Worm (Caenorhabditis elegans): ENCODE measurements around the gene Y17G7B.20.

DNA sequence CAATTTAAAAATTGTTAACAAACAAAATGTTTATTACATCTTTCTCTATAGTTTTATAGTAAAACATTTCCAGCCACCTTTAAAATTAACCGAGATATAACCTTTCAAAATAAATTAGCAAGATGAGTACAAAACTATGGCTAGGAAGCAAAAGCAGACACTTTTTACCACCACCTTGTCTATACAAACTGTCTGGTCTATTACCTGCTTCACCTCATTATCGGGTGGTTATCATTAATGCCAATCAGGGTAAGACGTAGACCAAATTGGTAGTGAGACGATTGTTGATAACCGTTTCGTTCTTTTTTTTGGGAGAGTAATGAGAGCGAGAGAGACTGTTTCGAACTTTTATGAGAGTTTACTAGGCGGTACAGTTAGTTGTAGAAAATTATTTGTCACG lies 43.3 kb downstream of the Y17G7B.20 start:
- TF ChIP-seq ztf-4 (tag; optimal IDR thresholded peaks at IDR 0.05), result no peak
- TF ChIP-seq egl-27 (tag; optimal IDR thresholded peaks at IDR 0.05), result no peak
- no peak for TF ChIP-seq ztf-11 (tag; optimal IDR thresholded peaks at IDR 0.05)
- TF ChIP-seq R02D3.7 (tag; optimal IDR thresholded peaks at IDR 0.05), result no peak
- no peak for TF ChIP-seq elt-3 (tag; optimal IDR thresholded peaks at IDR 0.05)
- TF ChIP-seq nhr-6 (tag; optimal IDR thresholded peaks at IDR 0.05), result no peak
- TF ChIP-seq fos-1 (tag; optimal IDR thresholded peaks at IDR 0.05), result peak; percentile 27
- no peak for TF ChIP-seq zag-1 (tag; optimal IDR thresholded peaks at IDR 0.05)
- no peak for TF ChIP-seq nhr-77 (tag; optimal IDR thresholded peaks at IDR 0.05)
- no peak for TF ChIP-seq nhr-11 (tag; optimal IDR thresholded peaks at IDR 0.05)
- TF ChIP-seq ama-1 (optimal IDR thresholded peaks at IDR 0.05), result no peak
- TF ChIP-seq aly-2 (tag; optimal IDR thresholded peaks at IDR 0.05), result no peak
- TF ChIP-seq nhr-237 (tag; optimal IDR thresholded peaks at IDR 0.05), result no peak

All from whole organism, L2 larva.